Fruit fly (Drosophila melanogaster) whole organism, embryonic: ENCODE data around the gene CG17982.

Source experiments
- ATbp ChIP-seq: fragments of 200-800 bp; sonication (Bioruptor generic); optimal IDR thresholded peaks from 2 replicates; lab custom pipeline; 2017; ENCODE audit warnings: missing biosample characterization, mild to moderate bottlenecking, missing genetic modification characterization, missing genetic modification reagents
- Antp ChIP-seq: fragments of 200-800 bp; sonication (Bioruptor generic); optimal IDR thresholded peaks from 3 replicates; lab custom pipeline; 2016; ENCODE audit warnings: missing biosample characterization, missing genetic modification characterization
- C15 ChIP-seq: fragments of 200-800 bp; sonication (Bioruptor generic); IDR thresholded peaks from 3 replicates; pipeline ENCODE4 v1.3.6; 2022; ENCODE audit warnings: missing biosample characterization, missing genetic modification characterization
- CG10654 ChIP-seq: fragments of 200-800 bp; sonication (Bioruptor generic); optimal IDR thresholded peaks from 2 replicates; lab custom pipeline; 2016; ENCODE audit warnings: missing biosample characterization, missing genetic modification characterization
- CG11504 ChIP-seq: fragments of 200-800 bp; sonication (Bioruptor generic); optimal IDR thresholded peaks from 3 replicates; lab custom pipeline; 2019; ENCODE audit warnings: missing biosample characterization, mild to moderate bottlenecking, missing genetic modification characterization, moderate library complexity
- CG11723 ChIP-seq: fragments of 200-800 bp; sonication (Bioruptor generic); optimal IDR thresholded peaks from 2 replicates; lab custom pipeline; 2017; ENCODE audit warnings: missing biosample characterization, mild to moderate bottlenecking, missing genetic modification characterization
- CG12659 ChIP-seq: fragments of 200-800 bp; sonication (Bioruptor generic); optimal IDR thresholded peaks from 3 replicates; lab custom pipeline; 2017; ENCODE audit warnings: mild to moderate bottlenecking, missing biosample characterization, missing genetic modification reagents, missing genetic modification characterization
- CG14710 ChIP-seq: fragments of 200-800 bp; sonication (Bioruptor generic); optimal IDR thresholded peaks from 3 replicates; lab custom pipeline; 2019; ENCODE audit warnings: missing biosample characterization, mild to moderate bottlenecking, missing genetic modification characterization, moderate library complexity
- CG17186 ChIP-seq: fragments of 200-800 bp; sonication (Bioruptor generic); optimal IDR thresholded peaks from 3 replicates; lab custom pipeline; 2017; ENCODE audit warnings: missing biosample characterization, missing genetic modification reagents, missing genetic modification characterization
- CG17568 ChIP-seq: fragments of 200-800 bp; sonication (Bioruptor generic); optimal IDR thresholded peaks from 2 replicates; lab custom pipeline; 2018; ENCODE audit warnings: missing biosample characterization, mild to moderate bottlenecking, missing genetic modification characterization, moderate library complexity
- CG18262 ChIP-seq: fragments of 200-800 bp; optimal IDR thresholded peaks from 3 replicates; lab custom pipeline; 2019; ENCODE audit warnings: missing biosample characterization, mild to moderate bottlenecking, missing genetic modification characterization, moderate library complexity
- CG2889 ChIP-seq: fragments of 200-800 bp; sonication (Bioruptor generic); IDR thresholded peaks from 3 replicates; pipeline ENCODE4 v1.3.6; 2022; ENCODE audit warnings: missing biosample characterization, missing genetic modification characterization
- CG3065 ChIP-seq: fragments of 200-800 bp; sonication (Bioruptor generic); optimal IDR thresholded peaks from 2 replicates; lab custom pipeline; 2016; ENCODE audit warnings: missing biosample characterization, missing genetic modification characterization
- CG32532 ChIP-seq: fragments of 200-800 bp; sonication (Bioruptor generic); IDR thresholded peaks from 2 replicates; pipeline ENCODE4 v1.3.6; 2022; ENCODE audit warnings: missing biosample characterization, missing genetic modification characterization
- CG3281 ChIP-seq: fragments of 200-800 bp; sonication (Bioruptor generic); optimal IDR thresholded peaks from 3 replicates; lab custom pipeline; 2017; ENCODE audit warnings: missing biosample characterization, mild to moderate bottlenecking, missing genetic modification characterization
- CG4360 ChIP-seq: fragments of 200-800 bp; sonication (Bioruptor generic); IDR thresholded peaks from 2 replicates; pipeline ENCODE4 v1.3.6; 2022; ENCODE audit warnings: missing biosample characterization, missing genetic modification characterization
- CG4854 ChIP-seq: fragments of 200-800 bp; sonication (Bioruptor generic); optimal IDR thresholded peaks from 2 replicates; lab custom pipeline; 2016; ENCODE audit warnings: missing biosample characterization, missing genetic modification characterization, inconsistent platforms
- CG5180 ChIP-seq: fragments of 200-800 bp; sonication (Bioruptor generic); optimal IDR thresholded peaks from 3 replicates; lab custom pipeline; 2017; ENCODE audit warnings: missing biosample characterization, missing genetic modification characterization, mild to moderate bottlenecking, moderate library complexity, missing genetic modification reagents
- CG6689 ChIP-seq: fragments of 200-800 bp; sonication (Bioruptor generic); IDR thresholded peaks from 2 replicates; pipeline ENCODE4 v1.3.6; 2022; ENCODE audit warnings: missing biosample characterization, missing genetic modification characterization
- CG6765 ChIP-seq: fragments of 200-800 bp; sonication (Bioruptor generic); optimal IDR thresholded peaks from 3 replicates; lab custom pipeline; 2017; ENCODE audit warnings: missing biosample characterization, mild to moderate bottlenecking, missing genetic modification characterization
- CG7271 ChIP-seq: fragments of 200-800 bp; sonication (Bioruptor generic); optimal IDR thresholded peaks from 2 replicates; lab custom pipeline; 2018; ENCODE audit warnings: missing biosample characterization, mild to moderate bottlenecking, missing genetic modification characterization, moderate library complexity
- CG7839 ChIP-seq: fragments of 200-800 bp; sonication (Bioruptor generic); optimal IDR thresholded peaks from 3 replicates; lab custom pipeline; 2018; ENCODE audit warnings: missing biosample characterization, mild to moderate bottlenecking, missing genetic modification characterization, moderate library complexity
- CG8478 ChIP-seq: fragments of >200 bp; optimal IDR thresholded peaks from 2 replicates; lab custom pipeline; 2018
- CG8765 ChIP-seq: fragments of 200-800 bp; sonication (Bioruptor generic); IDR thresholded peaks from 2 replicates; pipeline ENCODE4 v1.3.6; 2022; ENCODE audit warnings: missing biosample characterization, missing genetic modification characterization
- D19B ChIP-seq: fragments of 200-800 bp; sonication (Bioruptor generic); optimal IDR thresholded peaks from 2 replicates; lab custom pipeline; 2017; ENCODE audit warnings: missing biosample characterization, mild to moderate bottlenecking, missing genetic modification characterization
- Dbx ChIP-seq: fragments of 200-800 bp; sonication (Bioruptor generic); IDR thresholded peaks from 3 replicates; pipeline ENCODE4 v1.3.6; 2022; ENCODE audit warnings: missing biosample characterization, missing genetic modification characterization
- Dek ChIP-seq: fragments of 200-800 bp; sonication (Bioruptor generic); optimal IDR thresholded peaks from 3 replicates; lab custom pipeline; 2019; ENCODE audit warnings: missing biosample characterization, mild to moderate bottlenecking, missing genetic modification characterization, moderate library complexity
- Fer1 ChIP-seq: fragments of 200-800 bp; sonication (Bioruptor generic); optimal IDR thresholded peaks from 2 replicates; lab custom pipeline; 2017; ENCODE audit warnings: missing biosample characterization, mild to moderate bottlenecking, missing genetic modification characterization
- HHEX ChIP-seq: fragments of 200-800 bp; sonication (Bioruptor generic); optimal IDR thresholded peaks from 3 replicates; lab custom pipeline; 2017; ENCODE audit warnings: missing biosample characterization, mild to moderate bottlenecking, missing genetic modification characterization, missing genetic modification reagents
- HLHmδ ChIP-seq: fragments of 200-800 bp; sonication (Bioruptor generic); optimal IDR thresholded peaks from 2 replicates; lab custom pipeline; 2018; ENCODE audit warnings: missing biosample characterization, mild to moderate bottlenecking, missing genetic modification characterization, moderate library complexity
- Kr ChIP-seq: fragments of 200-800 bp; sonication (Bioruptor generic); optimal IDR thresholded peaks from 2 replicates; lab custom pipeline; 2017; ENCODE audit warnings: missing biosample characterization, mild to moderate bottlenecking, missing genetic modification characterization
- Nf-YC ChIP-seq: fragments of 200-800 bp; optimal IDR thresholded peaks from 3 replicates; lab custom pipeline; 2019; ENCODE audit warnings: missing biosample characterization, mild to moderate bottlenecking, missing genetic modification characterization, moderate library complexity
- Oaz ChIP-seq: fragments of 200-800 bp; sonication (Bioruptor generic); IDR thresholded peaks from 2 replicates; pipeline ENCODE4 v1.3.6; 2022; ENCODE audit warnings: missing biosample characterization, missing genetic modification characterization
- Poxn ChIP-seq: fragments of 200-800 bp; sonication (Bioruptor generic); IDR thresholded peaks from 2 replicates; pipeline ENCODE4 v1.3.6; 2022; ENCODE audit warnings: missing biosample characterization, missing genetic modification characterization
- ap ChIP-seq: fragments of 200-800 bp; sonication (Bioruptor generic); IDR thresholded peaks from 2 replicates; pipeline ENCODE4 v1.3.6; 2022; ENCODE audit warnings: missing biosample characterization, missing genetic modification characterization
- bcd ChIP-seq: fragments of 200-800 bp; sonication (Bioruptor generic); optimal IDR thresholded peaks from 2 replicates; lab custom pipeline; 2017; ENCODE audit warnings: missing biosample characterization, mild to moderate bottlenecking, missing genetic modification characterization
- cad ChIP-seq: fragments of >200 bp; optimal IDR thresholded peaks from 2 replicates; lab custom pipeline; 2017; ENCODE audit warnings: missing biosample characterization, missing genetic modification characterization
- fru ChIP-seq: fragments of >200 bp; optimal IDR thresholded peaks from 2 replicates; lab custom pipeline; 2017
- lab ChIP-seq: fragments of 200-800 bp; sonication (Bioruptor generic); optimal IDR thresholded peaks from 3 replicates; lab custom pipeline; 2017; ENCODE audit warnings: missing biosample characterization, missing genetic modification characterization, mild to moderate bottlenecking, moderate library complexity, missing genetic modification reagents
- lbe ChIP-seq: fragments of 200-800 bp; sonication (Bioruptor generic); optimal IDR thresholded peaks from 2 replicates; lab custom pipeline; 2016; ENCODE audit warnings: missing biosample characterization, mild to moderate bottlenecking, missing genetic modification characterization
- nau ChIP-seq: fragments of 200-800 bp; sonication (Bioruptor generic); optimal IDR thresholded peaks from 3 replicates; lab custom pipeline; 2017; ENCODE audit warnings: missing biosample characterization, mild to moderate bottlenecking, missing genetic modification characterization, missing genetic modification reagents
- p53 ChIP-seq: fragments of 200-800 bp; sonication (Bioruptor generic); optimal IDR thresholded peaks from 2 replicates; lab custom pipeline; 2016; ENCODE audit warnings: missing biosample characterization, missing genetic modification characterization
- pros ChIP-seq: fragments of 200-800 bp; sonication (Bioruptor generic); optimal IDR thresholded peaks from 3 replicates; lab custom pipeline; 2019; ENCODE audit warnings: missing biosample characterization, mild to moderate bottlenecking, missing genetic modification characterization, moderate library complexity
- sima ChIP-seq: fragments of 200-800 bp; sonication (Bioruptor generic); optimal IDR thresholded peaks from 2 replicates; lab custom pipeline; 2016; ENCODE audit warnings: missing biosample characterization, missing genetic modification characterization
- tap ChIP-seq: fragments of 200-800 bp; optimal IDR thresholded peaks from 3 replicates; lab custom pipeline; 2019; ENCODE audit warnings: missing biosample characterization, mild to moderate bottlenecking, missing genetic modification characterization, moderate library complexity
- tin ChIP-seq: fragments of 200-800 bp; sonication (Bioruptor generic); optimal IDR thresholded peaks from 3 replicates; lab custom pipeline; 2016; ENCODE audit warnings: missing biosample characterization, missing genetic modification characterization
- toy ChIP-seq: fragments of 200-800 bp; sonication (Bioruptor generic); IDR thresholded peaks from 2 replicates; pipeline ENCODE4 v1.3.6; 2022; ENCODE audit warnings: missing biosample characterization, missing genetic modification characterization
- trh ChIP-seq: fragments of 200-800 bp; sonication (Bioruptor generic); optimal IDR thresholded peaks from 2 replicates; lab custom pipeline; 2016; ENCODE audit warnings: missing biosample characterization, missing genetic modification characterization
- zen2 ChIP-seq: fragments of 200-800 bp; sonication (Bioruptor generic); IDR thresholded peaks from 3 replicates; pipeline ENCODE4 v1.3.6; 2022; ENCODE audit warnings: missing biosample characterization, missing genetic modification characterization; ENCODE audit not compliant: partially characterized antibody

The CG17982 gene

DNA sequence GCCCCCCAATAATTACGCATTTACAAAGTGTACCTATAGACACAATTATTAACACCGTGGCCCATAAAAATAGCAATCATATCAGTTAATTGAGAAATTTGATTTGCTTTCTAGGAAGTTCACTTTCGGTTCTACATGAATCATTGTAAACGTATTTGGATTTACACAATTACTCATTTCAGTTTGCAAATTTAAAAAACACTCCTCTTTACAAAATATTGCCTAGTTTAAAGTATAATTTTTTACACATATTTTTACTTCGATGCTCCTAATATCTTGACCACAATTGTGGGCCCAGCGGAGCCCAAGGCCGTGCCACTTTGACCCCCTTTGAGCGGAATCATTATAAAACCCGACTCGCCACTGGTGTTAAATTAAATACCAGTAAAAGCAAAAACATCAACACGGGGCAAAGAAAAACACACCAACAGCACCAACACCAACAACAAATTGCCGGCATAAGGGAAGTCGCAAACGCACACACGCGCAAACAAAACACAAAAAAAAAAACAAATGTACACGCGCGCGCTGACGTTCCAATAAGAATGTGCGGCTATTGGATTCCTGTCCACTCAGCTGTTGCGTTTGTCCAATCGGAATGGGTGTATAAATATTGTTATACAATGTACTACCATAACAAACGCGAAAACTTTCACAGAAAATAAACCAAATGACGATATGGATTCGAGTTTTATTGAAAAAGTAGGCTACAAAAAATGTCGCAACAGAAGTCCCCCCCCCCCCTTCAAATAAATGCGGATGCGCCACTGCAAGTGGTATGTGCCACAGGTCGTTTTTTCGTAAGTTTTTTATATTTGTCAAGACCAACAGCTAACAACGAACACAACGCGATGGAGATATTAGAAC lies 28.9 kb downstream of the CG17982 start:
- TF ChIP-seq lbe (GFP tag; lab: Kevin White, UChicago): no peak
- TF ChIP-seq D19B (GFP tag; lab: Kevin White, UChicago): peak; percentile 36
- TF ChIP-seq HLHmδ (GFP tag; lab: Kevin White, UChicago): no peak
- peak; percentile 85 for TF ChIP-seq lab (GFP tag; lab: Kevin White, UChicago)
- peak; percentile 81 for TF ChIP-seq Fer1 (GFP tag; lab: Kevin White, UChicago)
- no peak for TF ChIP-seq pros (GFP tag; lab: Kevin White, UChicago)
- TF ChIP-seq CG5180 (GFP tag; lab: Kevin White, UChicago): peak; percentile 35
- peak; percentile 61 for TF ChIP-seq Dek
- TF ChIP-seq CG6765 (GFP tag; lab: Kevin White, UChicago): peak; percentile 77
- TF ChIP-seq zen2: no peak
- peak; percentile 67 for TF ChIP-seq tap (tag; lab: Kevin White, UChicago)
- peak; percentile 28 for TF ChIP-seq CG11723
- TF ChIP-seq CG7839 (tag; lab: Kevin White, UChicago): peak; percentile 76
- TF ChIP-seq CG18262: peak; percentile 55
- peak; percentile 42 for TF ChIP-seq CG6689
- peak; percentile 6 for TF ChIP-seq sima (GFP tag; lab: Kevin White, UChicago)
- peak; percentile 15 for TF ChIP-seq CG4854 (GFP tag; lab: Kevin White, UChicago)
- TF ChIP-seq Poxn (GFP tag; lab: Robert Waterston, UW): peak; percentile 47; the same call in 1 of the 2 replicates
- peak; percentile 86 for TF ChIP-seq CG3281 (GFP tag; lab: Kevin White, UChicago)
- TF ChIP-seq toy: no peak
- peak; percentile 18 for TF ChIP-seq ATbp
- peak; percentile 55; the same call in 1 of the 3 replicates for TF ChIP-seq Dbx (GFP tag; lab: Robert Waterston, UW)
- TF ChIP-seq cad: no peak
- TF ChIP-seq nau (GFP tag; lab: Kevin White, UChicago): peak; percentile 13
- peak; percentile 31; the same call in 1 of the 2 replicates for TF ChIP-seq CG4360
- peak; percentile 38 for TF ChIP-seq CG12659 (GFP tag; lab: Kevin White, UChicago)
- peak; percentile 66 for TF ChIP-seq CG11504 (tag; lab: Kevin White, UChicago)
- TF ChIP-seq fru (lab: Kevin White, UChicago): no peak
- TF ChIP-seq trh: no peak
- TF ChIP-seq Antp: no peak
- no peak for TF ChIP-seq CG8765
- no peak for TF ChIP-seq CG7271 (tag; lab: Kevin White, UChicago)
- TF ChIP-seq Nf-YC (tag; lab: Kevin White, UChicago): peak; percentile 61
- TF ChIP-seq CG3065 (GFP tag; lab: Kevin White, UChicago): no peak
- peak; percentile 70; the same call in 1 of the 2 replicates for TF ChIP-seq CG32532 (GFP tag; lab: Robert Waterston, UW)
- no peak for TF ChIP-seq p53
- TF ChIP-seq CG14710: peak; percentile 7
- no peak for TF ChIP-seq CG8478 (lab: Kevin White, UChicago)
- TF ChIP-seq bcd: peak; percentile 38
- TF ChIP-seq CG2889: peak; percentile 36; the same call in 1 of the 3 replicates
- TF ChIP-seq Oaz (GFP tag; lab: Robert Waterston, UW): peak; percentile 31; the same call in 1 of the 2 replicates
- no peak for TF ChIP-seq CG17186 (GFP tag; lab: Kevin White, UChicago)
- TF ChIP-seq tin: peak; percentile 20
- peak; percentile 57 for TF ChIP-seq CG17568 (GFP tag; lab: Kevin White, UChicago)
- no peak for TF ChIP-seq C15 (GFP tag; lab: Robert Waterston, UW)
- TF ChIP-seq HHEX (GFP tag; lab: Kevin White, UChicago): peak; percentile 70
- no peak for TF ChIP-seq Kr (GFP tag; lab: Kevin White, UChicago)
- TF ChIP-seq ap: peak; percentile 68; the same call in 1 of the 2 replicates
- peak; percentile 42 for TF ChIP-seq CG10654
